Worm (Caenorhabditis elegans) whole organism, L1 larva: ENCODE measurements around the gene srd-39.
A peak's percentile ranks its signal among the peaks of the same experiment; 100 is the strongest.

Source experiments
- C16A3.4 ChIP-seq: fragments of 150-350 bp; optimal IDR thresholded peaks from 2 replicates; lab custom pipeline; 2014; ENCODE audit warnings: missing biosample characterization, missing genetic modification characterization
- C34B4.2 ChIP-seq: sonication (generic microtip); optimal IDR thresholded peaks from 2 replicates; lab custom pipeline; 2017; ENCODE audit warnings: mild to moderate bottlenecking, missing genetic modification characterization, missing compliant biosample characterization
- Y116A8C.19 ChIP-seq: sonication (generic microtip); optimal IDR thresholded peaks from 2 replicates; lab custom pipeline; 2016; ENCODE audit warnings: missing compliant biosample characterization, missing genetic modification characterization, borderline replicate concordance
- aha-1 ChIP-seq: fragments of 150-350 bp; optimal IDR thresholded peaks from 2 replicates; lab custom pipeline; 2014; ENCODE audit warnings: missing biosample characterization, missing genetic modification characterization
- aly-2 ChIP-seq: fragments of 150-350 bp; optimal IDR thresholded peaks from 2 replicates; lab custom pipeline; 2014; ENCODE audit warnings: missing biosample characterization, missing genetic modification characterization
- ama-1 ChIP-seq: fragments of 150-350 bp; optimal IDR thresholded peaks from 2 replicates; lab custom pipeline; 2014
- blmp-1 ChIP-seq: fragments of 150-350 bp; optimal IDR thresholded peaks from 2 replicates; lab custom pipeline; 2014; ENCODE audit warnings: missing biosample characterization, missing genetic modification characterization
- ceh-63 ChIP-seq: fragments of 200-800 bp; sonication (Bioruptor generic); optimal IDR thresholded peaks from 2 replicates; lab custom pipeline; 2018; ENCODE audit warnings: mild to moderate bottlenecking, missing genetic modification characterization, missing compliant biosample characterization
- ceh-8 ChIP-seq: fragments of 200-800 bp; sonication (Bioruptor generic); optimal IDR thresholded peaks from 2 replicates; lab custom pipeline; 2018; ENCODE audit warnings: mild to moderate bottlenecking, missing genetic modification characterization, moderate library complexity, missing compliant biosample characterization
- ceh-90 ChIP-seq: sonication (generic microtip); optimal IDR thresholded peaks from 2 replicates; lab custom pipeline; 2016; ENCODE audit warnings: missing genetic modification characterization, missing compliant biosample characterization
- dpl-1 ChIP-seq, 3 experiments: fragments of 150-350 bp in 2 of 3; sonication (generic microtip) in 1 of 3; optimal IDR thresholded peaks; 2 replicates each; lab custom pipeline; 2014 to 2017; ENCODE audit warnings: missing biosample characterization in 3 of 3, missing genetic modification characterization in 3 of 3, missing genetic modification reagents in 3 of 3
- dsc-1 ChIP-seq: sonication (generic microtip); optimal IDR thresholded peaks from 2 replicates; lab custom pipeline; 2016; ENCODE audit warnings: mild to moderate bottlenecking, missing genetic modification characterization, missing compliant biosample characterization
- egl-27 ChIP-seq, 2 experiments: fragments of 150-350 bp in 1 of 2; sonication (generic microtip); optimal IDR thresholded peaks; 3 replicates each; lab custom pipeline; 2017 to 2018; ENCODE audit warnings: missing biosample characterization in 2 of 2, missing genetic modification characterization in 2 of 2, missing genetic modification reagents in 2 of 2
- elt-2 ChIP-seq: sonication (generic microtip); optimal IDR thresholded peaks from 2 replicates; lab custom pipeline; 2016; ENCODE audit warnings: missing genetic modification characterization, mild to moderate bottlenecking, inconsistent platforms, missing compliant biosample characterization, missing genetic modification reagents
- elt-3 ChIP-seq, 6 experiments: fragments of 150-350 bp in 1 of 6; sonication (generic microtip); optimal IDR thresholded peaks; 2 replicates each; lab custom pipeline; 2017 to 2018; ENCODE audit warnings: missing biosample characterization in 6 of 6, missing genetic modification characterization in 6 of 6, inconsistent platforms in 1 of 6
- ets-5 ChIP-seq: fragments of 200-800 bp; sonication (Bioruptor generic); IDR thresholded peaks from 2 replicates; pipeline ENCODE4 v1.3.6; 2022; ENCODE audit warnings: missing genetic modification characterization, missing compliant biosample characterization
- fkh-10 ChIP-seq: sonication (generic microtip); optimal IDR thresholded peaks from 2 replicates; lab custom pipeline; 2017; ENCODE audit warnings: missing biosample characterization, missing genetic modification reagents, missing genetic modification characterization
- fkh-4 ChIP-seq: sonication (generic microtip); optimal IDR thresholded peaks from 2 replicates; lab custom pipeline; 2016; ENCODE audit warnings: missing compliant biosample characterization, missing genetic modification characterization, borderline replicate concordance
- fos-1 ChIP-seq: fragments of 150-350 bp; optimal IDR thresholded peaks from 2 replicates; lab custom pipeline; 2014; ENCODE audit warnings: missing biosample characterization, missing genetic modification characterization
- grh-1 ChIP-seq: fragments of 200-800 bp; sonication (Bioruptor generic); IDR thresholded peaks from 2 replicates; pipeline ENCODE4 v1.3.6; 2022; ENCODE audit warnings: missing genetic modification reagents, missing genetic modification characterization, missing compliant biosample characterization
- irx-1 ChIP-seq: sonication (generic microtip); optimal IDR thresholded peaks from 2 replicates; lab custom pipeline; 2016; ENCODE audit warnings: missing genetic modification characterization, missing compliant biosample characterization
- lin-13 ChIP-seq: fragments of 150-350 bp; optimal IDR thresholded peaks from 2 replicates; lab custom pipeline; 2014; ENCODE audit warnings: missing biosample characterization, missing genetic modification reagents, missing genetic modification characterization
- lin-14 ChIP-seq: fragments of 200-800 bp; sonication (Bioruptor generic); optimal IDR thresholded peaks from 2 replicates; lab custom pipeline; 2018; ENCODE audit warnings: mild to moderate bottlenecking, missing genetic modification characterization, moderate library complexity, missing compliant biosample characterization
- lin-35 ChIP-seq, 2 experiments: fragments of 150-350 bp; optimal IDR thresholded peaks; 2 replicates each; lab custom pipeline; 2014; ENCODE audit warnings: missing biosample characterization in 2 of 2, missing genetic modification characterization in 2 of 2, missing genetic modification reagents in 2 of 2
- lin-39 ChIP-seq: fragments of 150-350 bp; optimal IDR thresholded peaks from 2 replicates; lab custom pipeline; 2014; ENCODE audit warnings: missing biosample characterization, missing genetic modification reagents, missing genetic modification characterization
- lsy-2 ChIP-seq, 2 experiments: fragments of 150-350 bp; optimal IDR thresholded peaks; 2 replicates each; lab custom pipeline; 2014; ENCODE audit warnings: missing biosample characterization in 2 of 2, missing genetic modification characterization in 2 of 2
- mab-9 ChIP-seq: fragments of 200-800 bp; sonication (Bioruptor generic); IDR thresholded peaks from 2 replicates; pipeline ENCODE4 v1.3.6; 2022; ENCODE audit warnings: missing genetic modification reagents, missing genetic modification characterization, missing compliant biosample characterization
- mdl-1 ChIP-seq, 2 experiments: fragments of 150-350 bp; optimal IDR thresholded peaks; 2 replicates each; lab custom pipeline; 2014 to 2017; ENCODE audit warnings: missing biosample characterization in 2 of 2, missing genetic modification characterization in 2 of 2, inconsistent platforms in 1 of 2
- mef-2 ChIP-seq: fragments of 150-350 bp; optimal IDR thresholded peaks from 2 replicates; lab custom pipeline; 2014; ENCODE audit warnings: missing biosample characterization, missing genetic modification characterization
- mep-1 ChIP-seq: fragments of 150-350 bp; optimal IDR thresholded peaks from 2 replicates; lab custom pipeline; 2014; ENCODE audit warnings: missing biosample characterization, missing genetic modification characterization
- nhr-11 ChIP-seq: fragments of 150-350 bp; optimal IDR thresholded peaks from 2 replicates; lab custom pipeline; 2014; ENCODE audit warnings: missing biosample characterization, missing genetic modification characterization
- nhr-19 ChIP-seq: fragments of 200-800 bp; sonication (Bioruptor generic); conservative IDR thresholded peaks from 2 replicates; pipeline ENCODE4 v1.3.6; 2022; ENCODE audit warnings: missing genetic modification characterization, missing compliant biosample characterization
- nhr-20 ChIP-seq: sonication (generic microtip); optimal IDR thresholded peaks from 2 replicates; lab custom pipeline; 2016; ENCODE audit warnings: mild to moderate bottlenecking, missing genetic modification characterization, missing compliant biosample characterization
- nhr-237 ChIP-seq: fragments of 150-350 bp; optimal IDR thresholded peaks from 2 replicates; lab custom pipeline; 2014; ENCODE audit warnings: missing biosample characterization, missing genetic modification characterization
- nhr-47 ChIP-seq: sonication (generic microtip); optimal IDR thresholded peaks from 2 replicates; lab custom pipeline; 2016; ENCODE audit warnings: mild to moderate bottlenecking, missing genetic modification characterization, moderate library complexity, missing compliant biosample characterization
- nhr-71 ChIP-seq: sonication (generic microtip); optimal IDR thresholded peaks from 2 replicates; lab custom pipeline; 2016; ENCODE audit warnings: mild to moderate bottlenecking, missing genetic modification characterization, moderate library complexity, missing compliant biosample characterization
- nhr-84 ChIP-seq: sonication (generic microtip); optimal IDR thresholded peaks from 2 replicates; lab custom pipeline; 2017; ENCODE audit warnings: missing biosample characterization, missing genetic modification characterization
- nhr-85 ChIP-seq: sonication (generic microtip); peaks from one replicate; lab custom pipeline; 2016; ENCODE audit warnings: missing genetic modification characterization, inconsistent platforms, missing compliant biosample characterization
- nhr-90 ChIP-seq: sonication (generic microtip); optimal IDR thresholded peaks from 2 replicates; lab custom pipeline; 2016; ENCODE audit warnings: mild to moderate bottlenecking, missing genetic modification characterization, missing compliant biosample characterization; ENCODE audit not compliant: poor library complexity
- pax-3 ChIP-seq: fragments of 200-800 bp; sonication (Bioruptor generic); optimal IDR thresholded peaks from 2 replicates; lab custom pipeline; 2018; ENCODE audit warnings: mild to moderate bottlenecking, missing genetic modification characterization, moderate library complexity, missing compliant biosample characterization
- rnt-1 ChIP-seq: sonication (generic microtip); optimal IDR thresholded peaks from 2 replicates; lab custom pipeline; 2016; ENCODE audit warnings: mild to moderate bottlenecking, missing genetic modification characterization, moderate library complexity, missing compliant biosample characterization
- skn-1 ChIP-seq: fragments of 150-350 bp; optimal IDR thresholded peaks from 2 replicates; lab custom pipeline; 2014; ENCODE audit warnings: missing biosample characterization, missing genetic modification characterization
- snpc-4 ChIP-seq: fragments of 150-350 bp; optimal IDR thresholded peaks from 2 replicates; lab custom pipeline; 2014; ENCODE audit warnings: missing biosample characterization, missing genetic modification characterization
- snu-23 ChIP-seq: sonication (generic microtip); optimal IDR thresholded peaks from 2 replicates; lab custom pipeline; 2016; ENCODE audit warnings: missing genetic modification characterization, missing compliant biosample characterization
- tbx-2 ChIP-seq: sonication (generic microtip); optimal IDR thresholded peaks from 2 replicates; lab custom pipeline; 2016; ENCODE audit warnings: missing genetic modification characterization, missing compliant biosample characterization
- unc-62 ChIP-seq: fragments of 150-350 bp; optimal IDR thresholded peaks from 2 replicates; lab custom pipeline; 2014; ENCODE audit warnings: missing biosample characterization, missing genetic modification reagents, missing genetic modification characterization
- unc-98 ChIP-seq: fragments of 200-800 bp; sonication (Bioruptor generic); IDR thresholded peaks from 2 replicates; pipeline ENCODE4 v1.3.6; 2022; ENCODE audit warnings: missing genetic modification characterization, missing compliant biosample characterization
- vab-15 ChIP-seq: sonication (generic microtip); optimal IDR thresholded peaks from 2 replicates; lab custom pipeline; 2017; ENCODE audit warnings: missing genotype, mild to moderate bottlenecking, missing genetic modification characterization, missing compliant biosample characterization
- xbp-1 ChIP-seq: sonication (generic microtip); optimal IDR thresholded peaks from 2 replicates; lab custom pipeline; 2016; ENCODE audit warnings: missing genetic modification characterization, missing compliant biosample characterization
- zag-1 ChIP-seq: fragments of 150-350 bp; optimal IDR thresholded peaks from 2 replicates; lab custom pipeline; 2014; ENCODE audit warnings: missing biosample characterization, missing genetic modification characterization
- zip-4 ChIP-seq: fragments of 200-800 bp; sonication (Bioruptor generic); optimal IDR thresholded peaks from 2 replicates; lab custom pipeline; 2018; ENCODE audit warnings: mild to moderate bottlenecking, missing genetic modification characterization, moderate library complexity, missing compliant biosample characterization

Gene srd-39

ce11 chrX:13322886-13323285, 22.5 kb upstream of the srd-39 start, which contains the start of gene F46G10.2 (continued):
- TF ChIP-seq skn-1 (tag; lab: Kevin White, UChicago) (no peak), nhr-90 (tag; lab: Kevin White, UChicago) (no peak), nhr-71 (tag; lab: Kevin White, UChicago) (peak; percentile 24), lsy-2 (tag; optimal IDR thresholded peaks at IDR 0.05; lab: Kevin White, UChicago) (no peak)

ce11 chrX:13320575-13320974, 20.2 kb upstream of the srd-39 start:
- TF ChIP-seq mab-9 (GFP tag; lab: Robert Waterston, UW), result no peak
- TF ChIP-seq ceh-90, result no peak
- TF ChIP-seq lin-14, result peak; percentile 75
- TF ChIP-seq zip-4 (GFP tag; lab: Kevin White, UChicago), result no peak
- no peak for TF ChIP-seq fkh-10
- TF ChIP-seq elt-3 (tag; optimal IDR thresholded peaks at IDR 0.05; lab: Kevin White, UChicago), result peak in 5 of 6 experiments; percentile 57 to 90 (median 77)
- TF ChIP-seq mdl-1 (tag; optimal IDR thresholded peaks at IDR 0.05; lab: Kevin White, UChicago), result no peak
- peak; percentile 94 for TF ChIP-seq nhr-85 (tag; lab: Kevin White, UChicago)
- TF ChIP-seq egl-27 (tag; optimal IDR thresholded peaks at IDR 0.05; lab: Kevin White, UChicago), result no peak
- TF ChIP-seq rnt-1 (tag; lab: Kevin White, UChicago), result peak; percentile 55
- peak in 1 of 3 experiments; percentile 23 for TF ChIP-seq dpl-1 (GFP tag; optimal IDR thresholded peaks at IDR 0.05; lab: Kevin White, UChicago)
- no peak for TF ChIP-seq fos-1 (tag; lab: Kevin White, UChicago)
- peak; percentile 30 for TF ChIP-seq lin-13 (GFP tag; lab: Kevin White, UChicago)
- TF ChIP-seq snu-23, result peak; percentile 71
- TF ChIP-seq aly-2 (tag; lab: Kevin White, UChicago), result no peak
- no peak for TF ChIP-seq aha-1
- TF ChIP-seq Y116A8C.19 (tag; lab: Kevin White, UChicago), result no peak
- no peak for TF ChIP-seq dsc-1 (tag; lab: Kevin White, UChicago)
- no peak for TF ChIP-seq mef-2 (tag; lab: Kevin White, UChicago)
- no peak for TF ChIP-seq nhr-11 (tag; lab: Kevin White, UChicago)
- peak; percentile 68 for TF ChIP-seq nhr-20 (tag; lab: Kevin White, UChicago)
- peak; percentile 25 to 59 for TF ChIP-seq lsy-2 (tag; optimal IDR thresholded peaks at IDR 0.05; lab: Kevin White, UChicago)
- TF ChIP-seq irx-1 (tag; lab: Kevin White, UChicago), result no peak
- peak; percentile 22 for TF ChIP-seq ama-1 (lab: Kevin White, UChicago)
- peak; percentile 41 for TF ChIP-seq mep-1
- no peak for TF ChIP-seq nhr-84 (tag; lab: Kevin White, UChicago)
- peak; percentile 3 for TF ChIP-seq nhr-47 (tag; lab: Kevin White, UChicago)
- TF ChIP-seq nhr-19, result peak; percentile 55
- TF ChIP-seq ceh-8 (GFP tag; lab: Kevin White, UChicago), result no peak
- no peak for TF ChIP-seq unc-62 (GFP tag; lab: Kevin White, UChicago)
- no peak for TF ChIP-seq pax-3 (tag; lab: Kevin White, UChicago)
- TF ChIP-seq fkh-4, result no peak
- no peak for TF ChIP-seq elt-2 (tag; lab: Kevin White, UChicago)
- 0 out of 2 replicates have a peak, but pooled peaks have one; percentile 14 for TF ChIP-seq grh-1
- TF ChIP-seq ceh-63 (GFP tag; lab: Kevin White, UChicago), result no peak
- TF ChIP-seq blmp-1, result peak; percentile 96
- no peak for TF ChIP-seq snpc-4 (tag; lab: Kevin White, UChicago)
- TF ChIP-seq unc-98 (GFP tag; lab: Robert Waterston, UW), result no peak
- no peak for TF ChIP-seq ets-5 (GFP tag; lab: Robert Waterston, UW)
- peak in 1 of 2 experiments; percentile 53 for TF ChIP-seq lin-35 (GFP tag; optimal IDR thresholded peaks at IDR 0.05; lab: Kevin White, UChicago)
- no peak for TF ChIP-seq xbp-1 (tag; lab: Kevin White, UChicago)
- peak; percentile 36 for TF ChIP-seq vab-15 (tag; lab: Kevin White, UChicago)
- TF ChIP-seq C34B4.2, result no peak
- TF ChIP-seq tbx-2, result peak; percentile 23
- TF ChIP-seq lin-39, result no peak
- TF ChIP-seq C16A3.4 (tag; lab: Kevin White, UChicago), result peak; percentile 55
- TF ChIP-seq nhr-237 (tag; lab: Kevin White, UChicago), result no peak
- TF ChIP-seq zag-1 (tag; lab: Kevin White, UChicago), result no peak
- peak; percentile 79 for TF ChIP-seq nhr-71 (tag; lab: Kevin White, UChicago)
